Worm (Caenorhabditis elegans) whole organism, L1 larva: Measurements from ENCODE around the gene ubc-23.

ENCODE experiments used
- C04F5.9 ChIP-seq: sonication (generic microtip); optimal IDR thresholded peaks from 2 replicates; lab custom pipeline; 2016; ENCODE audit warnings: missing genetic modification characterization, missing compliant biosample characterization
- C16A3.4 ChIP-seq: fragments of 150-350 bp; optimal IDR thresholded peaks from 2 replicates; lab custom pipeline; 2014; ENCODE audit warnings: missing biosample characterization, missing genetic modification characterization
- C34B4.2 ChIP-seq: sonication (generic microtip); optimal IDR thresholded peaks from 2 replicates; lab custom pipeline; 2017; ENCODE audit warnings: mild to moderate bottlenecking, missing genetic modification characterization, missing compliant biosample characterization
- aha-1 ChIP-seq: fragments of 150-350 bp; optimal IDR thresholded peaks from 2 replicates; lab custom pipeline; 2014; ENCODE audit warnings: missing biosample characterization, missing genetic modification characterization
- aly-2 ChIP-seq: fragments of 150-350 bp; optimal IDR thresholded peaks from 2 replicates; lab custom pipeline; 2014; ENCODE audit warnings: missing biosample characterization, missing genetic modification characterization
- blmp-1 ChIP-seq: fragments of 150-350 bp; optimal IDR thresholded peaks from 2 replicates; lab custom pipeline; 2014; ENCODE audit warnings: missing biosample characterization, missing genetic modification characterization
- ceh-8 ChIP-seq: fragments of 200-800 bp; sonication (Bioruptor generic); optimal IDR thresholded peaks from 2 replicates; lab custom pipeline; 2018; ENCODE audit warnings: mild to moderate bottlenecking, missing genetic modification characterization, moderate library complexity, missing compliant biosample characterization
- ceh-90 ChIP-seq: sonication (generic microtip); optimal IDR thresholded peaks from 2 replicates; lab custom pipeline; 2016; ENCODE audit warnings: missing genetic modification characterization, missing compliant biosample characterization
- efl-3 ChIP-seq: fragments of 200-800 bp; sonication (Bioruptor generic); optimal IDR thresholded peaks from 2 replicates; lab custom pipeline; 2018; ENCODE audit warnings: mild to moderate bottlenecking, missing genetic modification characterization, missing compliant biosample characterization
- egl-27 ChIP-seq, 2 experiments: fragments of 150-350 bp in 1 of 2; sonication (generic microtip); optimal IDR thresholded peaks; 3 replicates each; lab custom pipeline; 2017 to 2018; ENCODE audit warnings: missing biosample characterization in 2 of 2, missing genetic modification characterization in 2 of 2, missing genetic modification reagents in 2 of 2
- fkh-10 ChIP-seq: sonication (generic microtip); optimal IDR thresholded peaks from 2 replicates; lab custom pipeline; 2017; ENCODE audit warnings: missing biosample characterization, missing genetic modification reagents, missing genetic modification characterization
- fkh-8 ChIP-seq: sonication (generic microtip); optimal IDR thresholded peaks from 2 replicates; lab custom pipeline; 2016; ENCODE audit warnings: mild to moderate bottlenecking, missing genetic modification characterization, missing compliant biosample characterization
- grh-1 ChIP-seq: fragments of 200-800 bp; sonication (Bioruptor generic); IDR thresholded peaks from 2 replicates; pipeline ENCODE4 v1.3.6; 2022; ENCODE audit warnings: missing genetic modification reagents, missing genetic modification characterization, missing compliant biosample characterization
- hlh-17 ChIP-seq: fragments of 200-800 bp; sonication (Bioruptor generic); optimal IDR thresholded peaks from 2 replicates; lab custom pipeline; 2018; ENCODE audit warnings: missing genetic modification characterization, mild to moderate bottlenecking, missing compliant biosample characterization, moderate library complexity, borderline replicate concordance
- irx-1 ChIP-seq: sonication (generic microtip); optimal IDR thresholded peaks from 2 replicates; lab custom pipeline; 2016; ENCODE audit warnings: missing genetic modification characterization, missing compliant biosample characterization
- lin-14 ChIP-seq: fragments of 200-800 bp; sonication (Bioruptor generic); optimal IDR thresholded peaks from 2 replicates; lab custom pipeline; 2018; ENCODE audit warnings: mild to moderate bottlenecking, missing genetic modification characterization, moderate library complexity, missing compliant biosample characterization
- lin-35 ChIP-seq, 2 experiments: fragments of 150-350 bp; optimal IDR thresholded peaks; 2 replicates each; lab custom pipeline; 2014; ENCODE audit warnings: missing biosample characterization in 2 of 2, missing genetic modification characterization in 2 of 2, missing genetic modification reagents in 2 of 2
- lir-3 ChIP-seq: sonication (generic microtip); optimal IDR thresholded peaks from 2 replicates; lab custom pipeline; 2016; ENCODE audit warnings: mild to moderate bottlenecking, missing genetic modification characterization, moderate library complexity, missing compliant biosample characterization; ENCODE audit not compliant: poor library complexity
- lsy-2 ChIP-seq, 2 experiments: fragments of 150-350 bp; optimal IDR thresholded peaks; 2 replicates each; lab custom pipeline; 2014; ENCODE audit warnings: missing biosample characterization in 2 of 2, missing genetic modification characterization in 2 of 2
- mab-9 ChIP-seq: fragments of 200-800 bp; sonication (Bioruptor generic); IDR thresholded peaks from 2 replicates; pipeline ENCODE4 v1.3.6; 2022; ENCODE audit warnings: missing genetic modification reagents, missing genetic modification characterization, missing compliant biosample characterization
- mef-2 ChIP-seq: fragments of 150-350 bp; optimal IDR thresholded peaks from 2 replicates; lab custom pipeline; 2014; ENCODE audit warnings: missing biosample characterization, missing genetic modification characterization
- mep-1 ChIP-seq: fragments of 150-350 bp; optimal IDR thresholded peaks from 2 replicates; lab custom pipeline; 2014; ENCODE audit warnings: missing biosample characterization, missing genetic modification characterization
- nhr-12 ChIP-seq: sonication (generic microtip); optimal IDR thresholded peaks from 2 replicates; lab custom pipeline; 2017; ENCODE audit warnings: missing biosample characterization, missing genetic modification characterization
- nhr-19 ChIP-seq: fragments of 200-800 bp; sonication (Bioruptor generic); conservative IDR thresholded peaks from 2 replicates; pipeline ENCODE4 v1.3.6; 2022; ENCODE audit warnings: missing genetic modification characterization, missing compliant biosample characterization
- nhr-237 ChIP-seq: fragments of 150-350 bp; optimal IDR thresholded peaks from 2 replicates; lab custom pipeline; 2014; ENCODE audit warnings: missing biosample characterization, missing genetic modification characterization
- nhr-28 ChIP-seq: fragments of 150-350 bp; optimal IDR thresholded peaks from 2 replicates; lab custom pipeline; 2014; ENCODE audit warnings: missing biosample characterization, missing genetic modification characterization
- nhr-71 ChIP-seq: sonication (generic microtip); optimal IDR thresholded peaks from 2 replicates; lab custom pipeline; 2016; ENCODE audit warnings: mild to moderate bottlenecking, missing genetic modification characterization, moderate library complexity, missing compliant biosample characterization
- nhr-76 ChIP-seq: sonication (generic microtip); optimal IDR thresholded peaks from 2 replicates; lab custom pipeline; 2017; ENCODE audit warnings: missing biosample characterization, missing genetic modification characterization
- nhr-77 ChIP-seq: fragments of 150-350 bp; optimal IDR thresholded peaks from 2 replicates; lab custom pipeline; 2014; ENCODE audit warnings: missing biosample characterization, missing genetic modification characterization
- nhr-85 ChIP-seq: sonication (generic microtip); peaks from one replicate; lab custom pipeline; 2016; ENCODE audit warnings: missing genetic modification characterization, inconsistent platforms, missing compliant biosample characterization
- pax-3 ChIP-seq: fragments of 200-800 bp; sonication (Bioruptor generic); optimal IDR thresholded peaks from 2 replicates; lab custom pipeline; 2018; ENCODE audit warnings: mild to moderate bottlenecking, missing genetic modification characterization, moderate library complexity, missing compliant biosample characterization
- skn-1 ChIP-seq: fragments of 150-350 bp; optimal IDR thresholded peaks from 2 replicates; lab custom pipeline; 2014; ENCODE audit warnings: missing biosample characterization, missing genetic modification characterization
- snu-23 ChIP-seq: sonication (generic microtip); optimal IDR thresholded peaks from 2 replicates; lab custom pipeline; 2016; ENCODE audit warnings: missing genetic modification characterization, missing compliant biosample characterization
- sptf-1 ChIP-seq: fragments of 150-350 bp; optimal IDR thresholded peaks from 2 replicates; lab custom pipeline; 2014; ENCODE audit warnings: missing biosample characterization, missing genetic modification characterization
- tlp-1 ChIP-seq: fragments of 150-350 bp; optimal IDR thresholded peaks from 2 replicates; lab custom pipeline; 2014; ENCODE audit warnings: missing biosample characterization, missing genetic modification characterization
- unc-86 ChIP-seq: sonication (generic microtip); optimal IDR thresholded peaks from 2 replicates; lab custom pipeline; 2016; ENCODE audit warnings: missing genetic modification characterization, missing compliant biosample characterization
- vab-15 ChIP-seq: sonication (generic microtip); optimal IDR thresholded peaks from 2 replicates; lab custom pipeline; 2017; ENCODE audit warnings: missing genotype, mild to moderate bottlenecking, missing genetic modification characterization, missing compliant biosample characterization
- zag-1 ChIP-seq: fragments of 150-350 bp; optimal IDR thresholded peaks from 2 replicates; lab custom pipeline; 2014; ENCODE audit warnings: missing biosample characterization, missing genetic modification characterization
- ztf-4 ChIP-seq: fragments of 150-350 bp; optimal IDR thresholded peaks from 2 replicates; lab custom pipeline; 2014; ENCODE audit warnings: missing biosample characterization, missing genetic modification characterization

ubc-23 gene

DNA sequence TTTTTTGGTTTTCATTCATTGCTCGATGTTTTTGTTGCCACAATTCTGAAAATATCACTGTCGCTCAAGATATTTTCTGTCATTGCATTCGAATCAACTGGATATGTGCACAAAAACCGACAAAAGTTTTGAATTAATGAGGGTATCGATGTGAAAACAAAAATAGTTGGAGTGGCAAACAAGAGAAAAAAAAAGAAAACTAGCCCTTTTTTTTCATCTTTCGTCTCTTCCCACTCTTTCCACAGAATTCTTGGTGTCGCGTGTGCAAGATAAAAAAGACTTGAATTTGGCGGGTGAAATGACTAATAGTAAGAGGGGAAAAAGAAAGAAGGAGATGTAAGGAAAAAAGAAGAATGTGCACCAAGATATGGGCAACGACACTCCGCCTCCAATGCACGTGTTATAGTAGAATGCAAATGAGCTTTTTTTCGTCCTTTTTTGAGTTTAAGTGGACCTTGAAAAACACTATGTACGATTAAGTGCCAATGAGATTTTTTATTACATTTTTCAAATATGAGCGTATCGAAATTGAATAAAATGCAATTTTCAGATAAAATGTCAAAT, 25.1 kb downstream of the ubc-23 start, which contains the start of the genes ubc-22 and ubc-21 (continued):
- TF ChIP-seq lin-35 (GFP tag; optimal IDR thresholded peaks at IDR 0.05; lab: Kevin White, UChicago) (peak in 1 of 2 experiments; percentile 20), blmp-1 (tag; lab: Kevin White, UChicago) (no peak), hlh-17 (GFP tag; lab: Kevin White, UChicago) (no peak), nhr-12 (tag; lab: Kevin White, UChicago) (no peak), skn-1 (no peak), lin-14 (GFP tag; lab: Kevin White, UChicago) (peak; percentile 77), C04F5.9 (no peak), unc-86 (tag; lab: Kevin White, UChicago) (peak; percentile 13), C34B4.2 (tag; lab: Kevin White, UChicago) (no peak), lir-3 (tag; lab: Kevin White, UChicago) (no peak), zag-1 (tag; lab: Kevin White, UChicago) (no peak), mef-2 (tag; lab: Kevin White, UChicago) (no peak), fkh-10 (GFP tag; lab: Kevin White, UChicago) (peak; percentile 10), sptf-1 (tag; lab: Kevin White, UChicago) (no peak), lsy-2 (tag; optimal IDR thresholded peaks at IDR 0.05; lab: Kevin White, UChicago) (no peak), nhr-28 (no peak), nhr-71 (tag; lab: Kevin White, UChicago) (peak; percentile 10), irx-1 (tag; lab: Kevin White, UChicago) (no peak)

DNA sequence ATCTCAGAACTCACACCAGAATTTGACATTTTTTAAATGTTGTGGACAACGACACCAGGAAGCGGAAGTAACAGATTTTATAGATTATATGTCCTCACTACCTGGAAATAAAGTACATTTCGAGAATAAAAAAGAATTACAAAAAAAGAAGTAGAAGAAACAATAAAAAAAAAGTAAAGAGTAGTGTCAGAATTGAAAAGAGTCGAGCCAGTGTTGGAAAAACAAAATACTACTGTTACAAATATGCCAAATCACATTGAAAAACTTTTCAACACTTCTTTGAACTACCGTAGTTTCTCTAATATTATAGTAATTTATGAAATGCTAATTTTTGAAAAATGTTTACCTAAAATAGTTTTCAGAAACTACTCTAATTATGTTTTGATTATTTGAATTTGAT, 30.7 kb downstream of the ubc-23 start, which contains the start of gene C06E2.1:
C06E2.1 (minus strand) TSS at position 101 of the 400 bp plus-strand sequence.
- TF ChIP-seq egl-27 (tag; optimal IDR thresholded peaks at IDR 0.05; lab: Kevin White, UChicago) (no peak), hlh-17 (GFP tag; lab: Kevin White, UChicago) (no peak), fkh-8 (peak; percentile 71), mab-9 (GFP tag; lab: Robert Waterston, UW) (no peak)

ce11 chrX:8875867-8876266, 31.8 kb downstream of the ubc-23 start:
- TF ChIP-seq efl-3 (GFP tag; lab: Kevin White, UChicago) = no peak
- 0 out of 2 replicates have a peak, but pooled peaks have one; percentile 17 for TF ChIP-seq grh-1 (GFP tag; lab: Robert Waterston, UW)
- no peak for TF ChIP-seq aha-1
- TF ChIP-seq ceh-8 (GFP tag; lab: Kevin White, UChicago) = no peak
- no peak for TF ChIP-seq fkh-8
- TF ChIP-seq vab-15 (tag; lab: Kevin White, UChicago) = no peak
- no peak for TF ChIP-seq nhr-28
- peak; percentile 28 for TF ChIP-seq nhr-85 (tag; lab: Kevin White, UChicago)
- TF ChIP-seq tlp-1 (tag; lab: Kevin White, UChicago) = no peak
- no peak for TF ChIP-seq ceh-90 (tag; lab: Kevin White, UChicago)
- no peak for TF ChIP-seq nhr-71 (tag; lab: Kevin White, UChicago)
- TF ChIP-seq skn-1 = no peak
- TF ChIP-seq C16A3.4 (tag; lab: Kevin White, UChicago) = no peak
- peak; percentile 48 for TF ChIP-seq lin-14 (GFP tag; lab: Kevin White, UChicago)
- no peak for TF ChIP-seq mab-9 (GFP tag; lab: Robert Waterston, UW)
- TF ChIP-seq nhr-19 (GFP tag; lab: Robert Waterston, UW) = no peak
- TF ChIP-seq snu-23 (GFP tag; lab: Kevin White, UChicago) = no peak
- no peak for TF ChIP-seq nhr-77 (tag; lab: Kevin White, UChicago)
- no peak for TF ChIP-seq nhr-237 (tag; lab: Kevin White, UChicago)
- TF ChIP-seq aly-2 (tag; lab: Kevin White, UChicago) = no peak
- TF ChIP-seq ztf-4 = no peak
- TF ChIP-seq pax-3 (tag; lab: Kevin White, UChicago) = no peak
- no peak for TF ChIP-seq mef-2 (tag; lab: Kevin White, UChicago)
- TF ChIP-seq nhr-76 (tag; lab: Kevin White, UChicago) = no peak
- TF ChIP-seq egl-27 (tag; optimal IDR thresholded peaks at IDR 0.05; lab: Kevin White, UChicago) = no peak
- TF ChIP-seq mep-1 (tag; lab: Kevin White, UChicago) = peak; percentile 27
- TF ChIP-seq blmp-1 (tag; lab: Kevin White, UChicago) = peak; percentile 53
- TF ChIP-seq, all 84 proteins: peak for 5
